Worm (Caenorhabditis elegans) whole organism, L2 larva: ENCODE results near the gene srx-45.

Experiments
- C34F6.9 ChIP-seq: fragments of 150-350 bp; optimal IDR thresholded peaks from 2 replicates; lab custom pipeline; 2014; ENCODE audit warnings: missing biosample characterization, missing genetic modification characterization
- F13H6.1 ChIP-seq: sonication (generic microtip); optimal IDR thresholded peaks from 2 replicates; lab custom pipeline; 2016; ENCODE audit warnings: missing genetic modification characterization, missing compliant biosample characterization
- Y55F3AM.14 ChIP-seq: fragments of 200-800 bp; sonication (Bioruptor generic); optimal IDR thresholded peaks from 2 replicates; lab custom pipeline; 2018; ENCODE audit warnings: mild to moderate bottlenecking, missing genetic modification characterization, missing compliant biosample characterization
- alr-1 ChIP-seq: fragments of 150-350 bp; optimal IDR thresholded peaks from 2 replicates; lab custom pipeline; 2014; ENCODE audit warnings: missing biosample characterization, missing genetic modification characterization
- aly-2 ChIP-seq: fragments of 150-350 bp; optimal IDR thresholded peaks from 2 replicates; lab custom pipeline; 2014; ENCODE audit warnings: missing biosample characterization, missing genetic modification characterization
- ama-1 ChIP-seq: fragments of 150-350 bp; optimal IDR thresholded peaks from 2 replicates; lab custom pipeline; 2018; ENCODE audit warnings: inconsistent platforms
- blmp-1 ChIP-seq: sonication (generic microtip); optimal IDR thresholded peaks from 2 replicates; lab custom pipeline; 2017; ENCODE audit warnings: missing genetic modification characterization, mild to moderate bottlenecking, missing compliant biosample characterization, antibody characterized with exemption, moderate library complexity; ENCODE audit not compliant: insufficient read depth
- ceh-82 ChIP-seq: fragments of 150-350 bp; optimal IDR thresholded peaks from 2 replicates; lab custom pipeline; 2014; ENCODE audit warnings: missing biosample characterization, missing genetic modification characterization
- dmd-4 ChIP-seq: sonication (generic microtip); optimal IDR thresholded peaks from 2 replicates; lab custom pipeline; 2017; ENCODE audit warnings: missing biosample characterization, missing genetic modification characterization
- egl-27 ChIP-seq: sonication (generic microtip); optimal IDR thresholded peaks from 3 replicates; lab custom pipeline; 2017; ENCODE audit warnings: missing biosample characterization, missing genetic modification reagents, missing genetic modification characterization
- elt-3 ChIP-seq: sonication (generic microtip); optimal IDR thresholded peaks from 2 replicates; lab custom pipeline; 2017; ENCODE audit warnings: missing biosample characterization, missing genetic modification characterization
- fos-1 ChIP-seq: fragments of 150-350 bp; optimal IDR thresholded peaks from 2 replicates; lab custom pipeline; 2014; ENCODE audit warnings: missing biosample characterization, missing genetic modification characterization
- lin-11 ChIP-seq: fragments of 150-350 bp; sonication (generic microtip); optimal IDR thresholded peaks from 2 replicates; lab custom pipeline; 2014; ENCODE audit warnings: missing biosample characterization, missing genetic modification characterization, inconsistent platforms, mixed read lengths
- lsy-2 ChIP-seq, 2 experiments: fragments of 150-350 bp in 1 of 2; sonication (generic microtip) in 1 of 2; optimal IDR thresholded peaks; 2 replicates each; lab custom pipeline; 2014 to 2017; ENCODE audit warnings: missing biosample characterization in 2 of 2, missing genetic modification characterization in 2 of 2
- mab-5 ChIP-seq: fragments of 150-350 bp; optimal IDR thresholded peaks from 2 replicates; lab custom pipeline; 2014; ENCODE audit warnings: missing biosample characterization, missing genetic modification characterization
- mbf-1 ChIP-seq: sonication (generic microtip); optimal IDR thresholded peaks from 2 replicates; lab custom pipeline; 2017; ENCODE audit warnings: missing biosample characterization, missing genetic modification characterization
- nhr-10 ChIP-seq: sonication (generic microtip); optimal IDR thresholded peaks from 2 replicates; lab custom pipeline; 2017; ENCODE audit warnings: missing biosample characterization, missing genetic modification characterization
- nhr-12 ChIP-seq: fragments of 150-350 bp; optimal IDR thresholded peaks from 2 replicates; lab custom pipeline; 2014; ENCODE audit warnings: missing biosample characterization, missing genetic modification characterization
- nhr-129 ChIP-seq: fragments of 150-350 bp; optimal IDR thresholded peaks from 2 replicates; lab custom pipeline; 2014; ENCODE audit warnings: missing biosample characterization, missing genetic modification characterization
- nhr-21 ChIP-seq: fragments of 150-350 bp; optimal IDR thresholded peaks from 2 replicates; lab custom pipeline; 2014; ENCODE audit warnings: missing biosample characterization, missing genetic modification characterization
- nhr-23 ChIP-seq: fragments of 150-350 bp; optimal IDR thresholded peaks from 2 replicates; lab custom pipeline; 2014; ENCODE audit warnings: missing biosample characterization, missing genetic modification reagents, missing genetic modification characterization
- nhr-237 ChIP-seq: fragments of 150-350 bp; optimal IDR thresholded peaks from 2 replicates; lab custom pipeline; 2014; ENCODE audit warnings: missing biosample characterization, missing genetic modification characterization
- nhr-25 ChIP-seq: fragments of 150-350 bp; sonication (generic microtip); optimal IDR thresholded peaks from 3 replicates; lab custom pipeline; 2014; ENCODE audit warnings: missing biosample characterization, missing genetic modification characterization
- nhr-6 ChIP-seq: fragments of 150-350 bp; optimal IDR thresholded peaks from 2 replicates; lab custom pipeline; 2014; ENCODE audit warnings: missing biosample characterization, missing genetic modification characterization
- nhr-77 ChIP-seq: fragments of 150-350 bp; optimal IDR thresholded peaks from 2 replicates; lab custom pipeline; 2014; ENCODE audit warnings: missing biosample characterization, missing genetic modification characterization
- peb-1 ChIP-seq: fragments of 150-350 bp; optimal IDR thresholded peaks from 2 replicates; lab custom pipeline; 2014; ENCODE audit warnings: missing biosample characterization, missing genetic modification characterization
- sem-4 ChIP-seq: fragments of 150-350 bp; optimal IDR thresholded peaks from 2 replicates; lab custom pipeline; 2014; ENCODE audit warnings: missing biosample characterization, missing genetic modification reagents, missing genetic modification characterization
- unc-62 ChIP-seq: fragments of 150-350 bp; optimal IDR thresholded peaks from 2 replicates; lab custom pipeline; 2014; ENCODE audit warnings: missing biosample characterization, missing genetic modification reagents, missing genetic modification characterization
- zag-1 ChIP-seq: fragments of 150-350 bp; optimal IDR thresholded peaks from 2 replicates; lab custom pipeline; 2014; ENCODE audit warnings: missing biosample characterization, missing genetic modification characterization
- ztf-11 ChIP-seq: sonication (generic microtip); optimal IDR thresholded peaks from 2 replicates; lab custom pipeline; 2017; ENCODE audit warnings: missing biosample characterization, missing genetic modification characterization
- ztf-4 ChIP-seq: fragments of 150-350 bp; optimal IDR thresholded peaks from 2 replicates; lab custom pipeline; 2014; ENCODE audit warnings: missing biosample characterization, missing genetic modification characterization

The srx-45 gene

DNA sequence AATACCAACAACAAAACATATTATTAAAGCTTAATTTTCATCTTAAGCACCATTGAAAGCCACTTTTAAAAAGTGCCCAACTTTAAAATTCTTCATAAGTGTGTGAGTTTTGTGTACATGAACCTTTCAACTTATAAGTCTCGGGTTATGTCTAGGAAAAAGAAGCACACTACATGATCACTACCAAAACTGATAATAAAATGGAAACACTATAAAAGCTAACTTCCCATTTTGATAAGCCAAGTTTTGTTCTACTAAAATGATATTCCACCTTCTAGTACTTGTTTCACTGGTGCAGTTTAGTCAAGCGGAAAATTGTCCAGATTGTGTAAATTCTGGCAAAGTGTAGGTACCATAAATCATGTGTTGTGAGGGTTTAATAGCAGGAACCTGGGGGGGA is 8.0 kb upstream of the srx-45 start, which contains the start of gene C40H1.8:
Gene C40H1.8 (plus strand): TSS at position 242 of the 400 bp plus-strand sequence.
- no peak for TF ChIP-seq ztf-4 (tag; lab: Kevin White, UChicago)
- TF ChIP-seq fos-1, result peak; percentile 34
- no peak for TF ChIP-seq alr-1 (tag; lab: Kevin White, UChicago)
- TF ChIP-seq nhr-23 (tag; lab: Kevin White, UChicago), result no peak
- TF ChIP-seq, all 48 proteins: peak for 1

DNA sequence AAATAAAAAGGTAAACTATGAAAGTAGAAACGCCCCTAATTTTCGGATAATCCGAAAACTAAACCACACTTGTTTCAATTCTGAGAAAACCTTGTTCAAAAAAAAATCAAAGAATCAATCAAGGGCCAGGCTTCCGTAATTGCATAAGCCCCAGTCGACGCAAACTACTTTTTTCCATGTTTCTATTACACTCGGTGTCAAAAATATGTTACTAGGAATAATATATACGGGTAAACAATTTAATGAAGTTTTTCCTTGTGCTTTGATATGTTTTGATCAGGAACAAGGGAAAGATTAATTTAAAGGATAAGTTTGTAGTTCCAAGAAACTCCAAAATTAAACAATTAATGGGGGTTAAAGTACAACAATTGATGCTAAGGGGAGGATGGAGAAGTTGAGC is 3.3 kb upstream of the srx-45 start:
- TF ChIP-seq blmp-1, result no peak
- peak; percentile 50 for TF ChIP-seq nhr-21
- peak in 1 of 2 experiments; percentile 1 for TF ChIP-seq lsy-2 (tag; optimal IDR thresholded peaks at IDR 0.05; lab: Kevin White, UChicago)
- TF ChIP-seq peb-1 (tag; lab: Kevin White, UChicago), result no peak
- TF ChIP-seq dmd-4, result peak; percentile 51

DNA sequence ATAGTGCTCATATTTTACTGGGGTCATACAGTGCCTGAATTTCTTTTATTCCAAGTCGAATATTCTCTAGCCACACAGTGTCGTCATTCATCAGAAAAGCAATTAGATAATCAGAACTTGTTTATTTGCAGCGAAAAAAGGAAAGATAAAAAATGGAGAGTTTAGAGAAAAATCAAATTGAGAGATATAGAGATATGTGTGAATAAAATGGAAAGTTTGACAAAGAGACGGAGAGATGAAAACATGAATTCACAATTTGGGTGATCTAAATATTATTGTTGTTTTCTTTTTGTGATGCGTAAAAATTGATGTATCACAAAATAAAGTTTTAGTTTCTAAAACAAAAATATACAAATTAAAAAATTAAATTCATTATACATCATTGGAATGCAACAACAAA is 5.8 kb downstream of the srx-45 start:
- TF ChIP-seq blmp-1 (peak; percentile 85), zag-1 (tag; lab: Kevin White, UChicago) (no peak), nhr-23 (tag; lab: Kevin White, UChicago) (no peak), aly-2 (tag; lab: Kevin White, UChicago) (no peak), Y55F3AM.14 (GFP tag; lab: Kevin White, UChicago) (no peak), elt-3 (tag; lab: Kevin White, UChicago) (no peak), peb-1 (tag; lab: Kevin White, UChicago) (no peak), lin-11 (no peak), nhr-25 (peak; percentile 32), nhr-6 (no peak)

DNA sequence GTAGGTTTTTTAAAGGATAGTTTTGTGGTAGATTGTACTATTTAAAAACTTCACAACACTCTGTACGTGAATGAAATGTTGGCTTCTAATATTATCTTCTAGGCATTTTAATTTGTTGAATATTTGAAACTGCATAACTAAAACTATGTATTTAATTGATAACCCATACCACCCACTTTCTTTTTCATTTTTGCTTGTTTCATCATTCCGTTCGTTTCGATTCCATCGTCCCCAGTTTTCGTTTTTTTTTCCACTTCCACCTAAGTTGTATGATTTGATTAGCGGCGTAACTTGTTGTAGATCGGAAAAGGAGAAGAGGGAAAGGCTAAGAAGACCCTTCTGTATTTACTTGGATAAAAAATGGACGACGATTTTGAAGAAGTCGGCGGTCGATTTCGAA is 6.6 kb downstream of the srx-45 start, which contains the start of gene K01B6.3:
Gene K01B6.3 (plus strand): TSS at position 301 of the 400 bp plus-strand sequence.
- TF ChIP-seq lsy-2 (tag; optimal IDR thresholded peaks at IDR 0.05; lab: Kevin White, UChicago), result no peak
- no peak for TF ChIP-seq sem-4 (tag; lab: Kevin White, UChicago)
- no peak for TF ChIP-seq ztf-11
- TF ChIP-seq nhr-12 (tag; lab: Kevin White, UChicago), result no peak
- no peak for TF ChIP-seq lin-11
- TF ChIP-seq unc-62 (GFP tag; lab: Kevin White, UChicago), result no peak
- TF ChIP-seq zag-1 (tag; lab: Kevin White, UChicago), result no peak
- TF ChIP-seq Y55F3AM.14 (GFP tag; lab: Kevin White, UChicago), result no peak
- TF ChIP-seq nhr-77, result no peak
- no peak for TF ChIP-seq F13H6.1
- TF ChIP-seq egl-27 (tag; lab: Kevin White, UChicago), result no peak
- TF ChIP-seq nhr-129 (tag; lab: Kevin White, UChicago), result no peak
- no peak for TF ChIP-seq mab-5 (tag; lab: Kevin White, UChicago)
- TF ChIP-seq ceh-82 (tag; lab: Kevin White, UChicago), result no peak
- TF ChIP-seq, all 48 proteins: peak for 0

DNA sequence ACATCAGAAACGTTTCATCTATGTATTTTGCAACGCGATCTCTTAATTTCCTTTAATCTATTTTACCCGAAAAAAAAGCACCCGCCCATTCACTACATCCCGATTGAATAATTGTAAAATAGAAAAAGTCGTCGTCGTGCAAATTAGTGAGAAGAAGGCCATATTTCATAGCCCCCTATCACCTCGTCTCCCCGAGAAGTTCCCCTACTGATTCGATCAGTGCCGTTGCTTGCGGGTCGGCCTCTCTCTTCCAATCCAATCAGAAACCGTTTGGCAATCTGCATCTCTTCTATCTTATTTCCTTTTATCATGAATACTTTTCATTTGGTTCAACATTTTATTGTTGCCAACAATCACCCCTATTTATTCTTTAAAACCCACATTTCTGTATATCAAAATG is 7.4 kb downstream of the srx-45 start:
- TF ChIP-seq nhr-10 (tag; lab: Kevin White, UChicago), result no peak
- TF ChIP-seq elt-3 (tag; lab: Kevin White, UChicago), result no peak
- TF ChIP-seq nhr-237, result no peak
- TF ChIP-seq nhr-12 (tag; lab: Kevin White, UChicago), result no peak
- TF ChIP-seq ztf-4 (tag; lab: Kevin White, UChicago), result no peak
- TF ChIP-seq ztf-11, result no peak
- no peak for TF ChIP-seq unc-62 (GFP tag; lab: Kevin White, UChicago)
- no peak for TF ChIP-seq mbf-1 (tag; lab: Kevin White, UChicago)
- no peak for TF ChIP-seq C34F6.9 (tag; lab: Kevin White, UChicago)
- no peak for TF ChIP-seq nhr-23 (tag; lab: Kevin White, UChicago)
- no peak for TF ChIP-seq aly-2 (tag; lab: Kevin White, UChicago)
- no peak for TF ChIP-seq fos-1

DNA sequence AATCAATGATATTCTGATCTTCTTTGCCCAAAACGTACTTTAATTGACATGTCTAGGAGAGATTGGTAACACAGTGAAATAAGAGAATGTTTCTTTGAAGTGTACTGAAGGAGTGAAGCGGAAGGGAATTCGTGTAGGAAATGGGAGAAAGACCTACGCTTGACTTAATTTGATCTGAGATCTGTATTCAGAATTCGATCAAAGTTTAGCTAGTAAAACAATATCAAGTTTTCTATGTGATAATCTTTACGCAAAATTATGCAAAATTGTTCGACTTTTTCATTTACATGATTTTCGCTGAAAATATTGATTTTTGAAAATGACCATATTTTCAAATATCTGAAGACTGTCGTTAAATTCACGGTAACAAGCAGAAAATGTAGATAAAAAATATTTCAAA is 9.2 kb downstream of the srx-45 start, which contains the start of gene K01B6.4:
Gene K01B6.4 (minus strand): TSS at position 101 of the 400 bp plus-strand sequence.
- no peak for TF ChIP-seq ama-1 (lab: Kevin White, UChicago)
- no peak for TF ChIP-seq nhr-6
- TF ChIP-seq nhr-25, result no peak
- TF ChIP-seq elt-3 (tag; lab: Kevin White, UChicago), result no peak
- no peak for TF ChIP-seq sem-4 (tag; lab: Kevin White, UChicago)
- TF ChIP-seq alr-1 (tag; lab: Kevin White, UChicago), result no peak
